Worm (Caenorhabditis elegans) whole organism, L1 larva: Measurements from ENCODE around the gene Y52E8A.6.

Experiments used
- C04F5.9 ChIP-seq: sonication (generic microtip); optimal IDR thresholded peaks from 2 replicates; lab custom pipeline; 2016; ENCODE audit warnings: missing genetic modification characterization, missing compliant biosample characterization
- C34B4.2 ChIP-seq: sonication (generic microtip); optimal IDR thresholded peaks from 2 replicates; lab custom pipeline; 2017; ENCODE audit warnings: mild to moderate bottlenecking, missing genetic modification characterization, missing compliant biosample characterization
- aly-2 ChIP-seq: fragments of 150-350 bp; optimal IDR thresholded peaks from 2 replicates; lab custom pipeline; 2014; ENCODE audit warnings: missing biosample characterization, missing genetic modification characterization
- ama-1 ChIP-seq: fragments of 150-350 bp; optimal IDR thresholded peaks from 2 replicates; lab custom pipeline; 2014
- ceh-8 ChIP-seq: fragments of 200-800 bp; sonication (Bioruptor generic); optimal IDR thresholded peaks from 2 replicates; lab custom pipeline; 2018; ENCODE audit warnings: mild to moderate bottlenecking, missing genetic modification characterization, moderate library complexity, missing compliant biosample characterization
- ceh-88 ChIP-seq: fragments of 200-800 bp; sonication (Bioruptor generic); IDR thresholded peaks from 2 replicates; pipeline ENCODE4 v1.3.6; 2022; ENCODE audit warnings: missing genetic modification characterization, missing compliant biosample characterization
- ceh-90 ChIP-seq: sonication (generic microtip); optimal IDR thresholded peaks from 2 replicates; lab custom pipeline; 2016; ENCODE audit warnings: missing genetic modification characterization, missing compliant biosample characterization
- ces-1 ChIP-seq: fragments of 150-350 bp; optimal IDR thresholded peaks from 2 replicates; lab custom pipeline; 2014; ENCODE audit warnings: missing biosample characterization, missing genetic modification reagents, missing genetic modification characterization
- dpl-1 ChIP-seq, 3 experiments: fragments of 150-350 bp in 2 of 3; sonication (generic microtip) in 1 of 3; optimal IDR thresholded peaks; 2 replicates each; lab custom pipeline; 2014 to 2017; ENCODE audit warnings: missing biosample characterization in 3 of 3, missing genetic modification characterization in 3 of 3, missing genetic modification reagents in 3 of 3
- dsc-1 ChIP-seq: sonication (generic microtip); optimal IDR thresholded peaks from 2 replicates; lab custom pipeline; 2016; ENCODE audit warnings: mild to moderate bottlenecking, missing genetic modification characterization, missing compliant biosample characterization
- efl-1 ChIP-seq, 4 experiments: fragments of 150-350 bp; optimal IDR thresholded peaks in 3 of 4; peaks in 1 of 4; 1 replicate in 1 of 4; 2 replicates in 3 of 4; lab custom pipeline; 2014; ENCODE audit warnings: missing biosample characterization in 2 of 4, missing genetic modification characterization in 2 of 4, missing genetic modification reagents in 2 of 4
- efl-3 ChIP-seq: fragments of 200-800 bp; sonication (Bioruptor generic); optimal IDR thresholded peaks from 2 replicates; lab custom pipeline; 2018; ENCODE audit warnings: mild to moderate bottlenecking, missing genetic modification characterization, missing compliant biosample characterization
- egl-27 ChIP-seq, 2 experiments: fragments of 150-350 bp in 1 of 2; sonication (generic microtip); optimal IDR thresholded peaks; 3 replicates each; lab custom pipeline; 2017 to 2018; ENCODE audit warnings: missing biosample characterization in 2 of 2, missing genetic modification characterization in 2 of 2, missing genetic modification reagents in 2 of 2
- elt-2 ChIP-seq: sonication (generic microtip); optimal IDR thresholded peaks from 2 replicates; lab custom pipeline; 2016; ENCODE audit warnings: missing genetic modification characterization, mild to moderate bottlenecking, inconsistent platforms, missing compliant biosample characterization, missing genetic modification reagents
- elt-3 ChIP-seq, 6 experiments: fragments of 150-350 bp in 1 of 6; sonication (generic microtip); optimal IDR thresholded peaks; 2 replicates each; lab custom pipeline; 2017 to 2018; ENCODE audit warnings: missing biosample characterization in 6 of 6, missing genetic modification characterization in 6 of 6, inconsistent platforms in 1 of 6
- ets-5 ChIP-seq: fragments of 200-800 bp; sonication (Bioruptor generic); IDR thresholded peaks from 2 replicates; pipeline ENCODE4 v1.3.6; 2022; ENCODE audit warnings: missing genetic modification characterization, missing compliant biosample characterization
- fkh-10 ChIP-seq: sonication (generic microtip); optimal IDR thresholded peaks from 2 replicates; lab custom pipeline; 2017; ENCODE audit warnings: missing biosample characterization, missing genetic modification reagents, missing genetic modification characterization
- fkh-4 ChIP-seq: sonication (generic microtip); optimal IDR thresholded peaks from 2 replicates; lab custom pipeline; 2016; ENCODE audit warnings: missing compliant biosample characterization, missing genetic modification characterization, borderline replicate concordance
- fkh-8 ChIP-seq: sonication (generic microtip); optimal IDR thresholded peaks from 2 replicates; lab custom pipeline; 2016; ENCODE audit warnings: mild to moderate bottlenecking, missing genetic modification characterization, missing compliant biosample characterization
- fos-1 ChIP-seq: fragments of 150-350 bp; optimal IDR thresholded peaks from 2 replicates; lab custom pipeline; 2014; ENCODE audit warnings: missing biosample characterization, missing genetic modification characterization
- hpl-2 ChIP-seq: fragments of 150-350 bp; optimal IDR thresholded peaks from 2 replicates; lab custom pipeline; 2014; ENCODE audit warnings: missing biosample characterization, missing genetic modification reagents, missing genetic modification characterization
- irx-1 ChIP-seq: sonication (generic microtip); optimal IDR thresholded peaks from 2 replicates; lab custom pipeline; 2016; ENCODE audit warnings: missing genetic modification characterization, missing compliant biosample characterization
- lin-14 ChIP-seq: fragments of 200-800 bp; sonication (Bioruptor generic); optimal IDR thresholded peaks from 2 replicates; lab custom pipeline; 2018; ENCODE audit warnings: mild to moderate bottlenecking, missing genetic modification characterization, moderate library complexity, missing compliant biosample characterization
- lin-15B ChIP-seq: fragments of 150-350 bp; sonication (generic microtip); optimal IDR thresholded peaks from 3 replicates; lab custom pipeline; 2014; ENCODE audit warnings: missing biosample characterization, missing genetic modification characterization
- lin-35 ChIP-seq, 2 experiments: fragments of 150-350 bp; optimal IDR thresholded peaks; 2 replicates each; lab custom pipeline; 2014; ENCODE audit warnings: missing biosample characterization in 2 of 2, missing genetic modification characterization in 2 of 2, missing genetic modification reagents in 2 of 2
- lsy-2 ChIP-seq, 2 experiments: fragments of 150-350 bp; optimal IDR thresholded peaks; 2 replicates each; lab custom pipeline; 2014; ENCODE audit warnings: missing biosample characterization in 2 of 2, missing genetic modification characterization in 2 of 2
- mdl-1 ChIP-seq, 2 experiments: fragments of 150-350 bp; optimal IDR thresholded peaks; 2 replicates each; lab custom pipeline; 2014 to 2017; ENCODE audit warnings: missing biosample characterization in 2 of 2, missing genetic modification characterization in 2 of 2, inconsistent platforms in 1 of 2
- mef-2 ChIP-seq: fragments of 150-350 bp; optimal IDR thresholded peaks from 2 replicates; lab custom pipeline; 2014; ENCODE audit warnings: missing biosample characterization, missing genetic modification characterization
- mep-1 ChIP-seq: fragments of 150-350 bp; optimal IDR thresholded peaks from 2 replicates; lab custom pipeline; 2014; ENCODE audit warnings: missing biosample characterization, missing genetic modification characterization
- nhr-11 ChIP-seq: fragments of 150-350 bp; optimal IDR thresholded peaks from 2 replicates; lab custom pipeline; 2014; ENCODE audit warnings: missing biosample characterization, missing genetic modification characterization
- nhr-12 ChIP-seq: sonication (generic microtip); optimal IDR thresholded peaks from 2 replicates; lab custom pipeline; 2017; ENCODE audit warnings: missing biosample characterization, missing genetic modification characterization
- nhr-20 ChIP-seq: sonication (generic microtip); optimal IDR thresholded peaks from 2 replicates; lab custom pipeline; 2016; ENCODE audit warnings: mild to moderate bottlenecking, missing genetic modification characterization, missing compliant biosample characterization
- nhr-47 ChIP-seq: sonication (generic microtip); optimal IDR thresholded peaks from 2 replicates; lab custom pipeline; 2016; ENCODE audit warnings: mild to moderate bottlenecking, missing genetic modification characterization, moderate library complexity, missing compliant biosample characterization
- nhr-76 ChIP-seq: sonication (generic microtip); optimal IDR thresholded peaks from 2 replicates; lab custom pipeline; 2017; ENCODE audit warnings: missing biosample characterization, missing genetic modification characterization
- nhr-77 ChIP-seq: fragments of 150-350 bp; optimal IDR thresholded peaks from 2 replicates; lab custom pipeline; 2014; ENCODE audit warnings: missing biosample characterization, missing genetic modification characterization
- nhr-85 ChIP-seq: sonication (generic microtip); peaks from one replicate; lab custom pipeline; 2016; ENCODE audit warnings: missing genetic modification characterization, inconsistent platforms, missing compliant biosample characterization
- pag-3 ChIP-seq: sonication (generic microtip); optimal IDR thresholded peaks from 2 replicates; lab custom pipeline; 2017; ENCODE audit warnings: missing genetic modification characterization, mild to moderate bottlenecking, missing compliant biosample characterization, antibody characterized with exemption, borderline replicate concordance; ENCODE audit not compliant: insufficient read depth
- pax-3 ChIP-seq: fragments of 200-800 bp; sonication (Bioruptor generic); optimal IDR thresholded peaks from 2 replicates; lab custom pipeline; 2018; ENCODE audit warnings: mild to moderate bottlenecking, missing genetic modification characterization, moderate library complexity, missing compliant biosample characterization
- pqm-1 ChIP-seq: sonication (generic microtip); optimal IDR thresholded peaks from 3 replicates; lab custom pipeline; 2017; ENCODE audit warnings: missing biosample characterization, missing genetic modification characterization
- skn-1 ChIP-seq: fragments of 150-350 bp; optimal IDR thresholded peaks from 2 replicates; lab custom pipeline; 2014; ENCODE audit warnings: missing biosample characterization, missing genetic modification characterization
- snpc-4 ChIP-seq: fragments of 150-350 bp; optimal IDR thresholded peaks from 2 replicates; lab custom pipeline; 2014; ENCODE audit warnings: missing biosample characterization, missing genetic modification characterization
- snu-23 ChIP-seq: sonication (generic microtip); optimal IDR thresholded peaks from 2 replicates; lab custom pipeline; 2016; ENCODE audit warnings: missing genetic modification characterization, missing compliant biosample characterization
- sup-37 ChIP-seq: fragments of 200-800 bp; sonication (Bioruptor generic); optimal IDR thresholded peaks from 2 replicates; lab custom pipeline; 2018; ENCODE audit warnings: mild to moderate bottlenecking, missing genetic modification characterization, missing compliant biosample characterization
- tbx-2 ChIP-seq: sonication (generic microtip); optimal IDR thresholded peaks from 2 replicates; lab custom pipeline; 2016; ENCODE audit warnings: missing genetic modification characterization, missing compliant biosample characterization
- tlp-1 ChIP-seq: fragments of 150-350 bp; optimal IDR thresholded peaks from 2 replicates; lab custom pipeline; 2014; ENCODE audit warnings: missing biosample characterization, missing genetic modification characterization
- unc-86 ChIP-seq: sonication (generic microtip); optimal IDR thresholded peaks from 2 replicates; lab custom pipeline; 2016; ENCODE audit warnings: missing genetic modification characterization, missing compliant biosample characterization
- zag-1 ChIP-seq: fragments of 150-350 bp; optimal IDR thresholded peaks from 2 replicates; lab custom pipeline; 2014; ENCODE audit warnings: missing biosample characterization, missing genetic modification characterization
- ztf-11 ChIP-seq, 2 experiments: sonication (generic microtip); optimal IDR thresholded peaks; 2 replicates each; lab custom pipeline; 2016 to 2017; ENCODE audit warnings: missing genetic modification characterization in 2 of 2, missing biosample characterization in 1 of 2, missing compliant biosample characterization in 1 of 2
- ztf-4 ChIP-seq: fragments of 150-350 bp; optimal IDR thresholded peaks from 2 replicates; lab custom pipeline; 2014; ENCODE audit warnings: missing biosample characterization, missing genetic modification characterization

Gene Y52E8A.6

DNA sequence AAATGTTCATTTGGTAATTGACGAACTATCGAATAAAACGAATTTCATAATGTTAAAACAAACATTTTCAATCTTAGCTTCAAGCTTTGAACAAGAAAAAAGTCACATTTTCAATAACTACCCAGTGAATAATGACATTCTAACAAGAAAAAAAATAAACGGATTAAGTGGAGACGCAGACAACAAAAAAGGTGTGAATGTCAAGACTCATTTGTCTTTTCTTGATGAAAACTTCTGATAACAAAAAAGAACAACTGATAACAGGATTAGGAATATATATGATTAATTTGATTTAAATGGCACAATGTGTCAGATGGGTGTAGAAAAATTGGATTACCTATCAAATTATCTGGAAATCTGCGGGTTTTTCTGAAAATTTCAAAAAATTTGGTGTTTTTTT, 31.2 kb downstream of the Y52E8A.6 start:
- TF ChIP-seq lsy-2 (tag; optimal IDR thresholded peaks at IDR 0.05; lab: Kevin White, UChicago), result peak in 1 of 2 experiments; percentile 1
- no peak for TF ChIP-seq pqm-1
- no peak for TF ChIP-seq tlp-1 (tag; lab: Kevin White, UChicago)
- no peak for TF ChIP-seq zag-1 (tag; lab: Kevin White, UChicago)
- no peak for TF ChIP-seq ets-5
- TF ChIP-seq fkh-8 (tag; lab: Kevin White, UChicago), result no peak
- no peak for TF ChIP-seq nhr-12 (tag; lab: Kevin White, UChicago)
- no peak for TF ChIP-seq egl-27 (tag; optimal IDR thresholded peaks at IDR 0.05; lab: Kevin White, UChicago)
- TF ChIP-seq efl-1 (optimal IDR thresholded peaks at IDR 0.05; lab: Kevin White, UChicago), result no peak
- TF ChIP-seq efl-1 (GFP tag; optimal IDR thresholded peaks at IDR 0.05 in 1 of 2; lab: Kevin White, UChicago), result no peak
- TF ChIP-seq hpl-2 (GFP tag; lab: Kevin White, UChicago), result no peak
- no peak for TF ChIP-seq ztf-11 (tag; optimal IDR thresholded peaks at IDR 0.05; lab: Kevin White, UChicago)
- peak; percentile 29 for TF ChIP-seq pax-3
- no peak for TF ChIP-seq nhr-11
- TF ChIP-seq ceh-88, result no peak
- no peak for TF ChIP-seq irx-1
- TF ChIP-seq aly-2 (tag; lab: Kevin White, UChicago), result no peak
- peak; percentile 53 for TF ChIP-seq dsc-1 (tag; lab: Kevin White, UChicago)
- TF ChIP-seq mdl-1 (tag; optimal IDR thresholded peaks at IDR 0.05; lab: Kevin White, UChicago), result no peak
- no peak for TF ChIP-seq snu-23 (GFP tag; lab: Kevin White, UChicago)
- TF ChIP-seq efl-3 (GFP tag; lab: Kevin White, UChicago), result no peak
- no peak for TF ChIP-seq ama-1 (lab: Kevin White, UChicago)
- TF ChIP-seq unc-86 (tag; lab: Kevin White, UChicago), result no peak
- no peak for TF ChIP-seq lin-35 (GFP tag; optimal IDR thresholded peaks at IDR 0.05; lab: Kevin White, UChicago)
- no peak for TF ChIP-seq ces-1 (GFP tag; lab: Kevin White, UChicago)
- TF ChIP-seq nhr-77, result no peak
- TF ChIP-seq fkh-10, result no peak
- peak; percentile 66 for TF ChIP-seq nhr-85 (tag; lab: Kevin White, UChicago)
- TF ChIP-seq nhr-20 (tag; lab: Kevin White, UChicago), result no peak
- peak; percentile 2 for TF ChIP-seq mep-1 (tag; lab: Kevin White, UChicago)
- TF ChIP-seq elt-2 (tag; lab: Kevin White, UChicago), result peak; percentile 52
- peak in 1 of 6 experiments; percentile 32 for TF ChIP-seq elt-3 (tag; optimal IDR thresholded peaks at IDR 0.05; lab: Kevin White, UChicago)
- no peak for TF ChIP-seq nhr-47
- no peak for TF ChIP-seq C34B4.2 (tag; lab: Kevin White, UChicago)
- TF ChIP-seq nhr-76, result no peak
- TF ChIP-seq fkh-4, result no peak
- TF ChIP-seq C04F5.9, result no peak
- TF ChIP-seq pag-3, result no peak
- TF ChIP-seq lin-14 (GFP tag; lab: Kevin White, UChicago), result peak; percentile 28
- TF ChIP-seq snpc-4, result no peak
- no peak for TF ChIP-seq fos-1 (tag; lab: Kevin White, UChicago)
- no peak for TF ChIP-seq lin-15B (tag; lab: Kevin White, UChicago)
- no peak for TF ChIP-seq ceh-90 (tag; lab: Kevin White, UChicago)
- TF ChIP-seq skn-1 (tag; lab: Kevin White, UChicago), result no peak
- TF ChIP-seq mef-2 (tag; lab: Kevin White, UChicago), result no peak
- no peak for TF ChIP-seq sup-37 (GFP tag; lab: Kevin White, UChicago)
- no peak for TF ChIP-seq ztf-4 (tag; lab: Kevin White, UChicago)
- no peak for TF ChIP-seq ceh-8
- no peak for TF ChIP-seq dpl-1 (GFP tag; optimal IDR thresholded peaks at IDR 0.05; lab: Kevin White, UChicago)
- TF ChIP-seq tbx-2 (tag; lab: Kevin White, UChicago), result no peak
